Worm (Caenorhabditis elegans) whole organism, midembryonic: ENCODE data around the gene C28H8.5.

ENCODE experiments used
- T22C8.4 ChIP-seq: fragments of 200-800 bp; sonication (Bioruptor generic); IDR thresholded peaks from 2 replicates; pipeline ENCODE4 v1.3.6; 2022; ENCODE audit warnings: missing genetic modification characterization, missing compliant biosample characterization
- cog-1 ChIP-seq: sonication (generic microtip); optimal IDR thresholded peaks from 2 replicates; lab custom pipeline; 2016; ENCODE audit warnings: missing genetic modification characterization, missing compliant biosample characterization
- flt-1 ChIP-seq: fragments of 200-800 bp; sonication (Bioruptor generic); IDR thresholded peaks from 2 replicates; pipeline ENCODE4 v1.3.6; 2022; ENCODE audit warnings: missing genetic modification characterization, missing compliant biosample characterization
- klf-2 ChIP-seq: fragments of 200-800 bp; sonication (Bioruptor generic); conservative IDR thresholded peaks from 2 replicates; pipeline ENCODE4 v1.3.6; 2022; ENCODE audit warnings: missing genetic modification reagents, missing genetic modification characterization, missing compliant biosample characterization
- med-1 ChIP-seq: sonication (generic microtip); optimal IDR thresholded peaks from 2 replicates; lab custom pipeline; 2017; ENCODE audit warnings: missing genetic modification characterization, mild to moderate bottlenecking, missing compliant biosample characterization, antibody characterized with exemption, missing genetic modification reagents; ENCODE audit not compliant: insufficient read depth
- ref-1 ChIP-seq: fragments of 200-800 bp; sonication (Bioruptor generic); conservative IDR thresholded peaks from 2 replicates; pipeline ENCODE4 v1.3.6; 2022; ENCODE audit warnings: missing genetic modification reagents, missing genetic modification characterization, missing compliant biosample characterization
- tab-1 ChIP-seq: fragments of 200-800 bp; sonication (Bioruptor generic); IDR thresholded peaks from 2 replicates; pipeline ENCODE4 v1.3.6; 2022; ENCODE audit warnings: missing genetic modification characterization, missing compliant biosample characterization
- ztf-23 ChIP-seq: fragments of 200-800 bp; sonication (Bioruptor generic); IDR thresholded peaks from 2 replicates; pipeline ENCODE4 v1.3.6; 2022; ENCODE audit warnings: missing genetic modification reagents, missing genetic modification characterization, missing compliant biosample characterization
- ztf-29 ChIP-seq: fragments of 200-800 bp; sonication (Bioruptor generic); IDR thresholded peaks from 2 replicates; pipeline ENCODE4 v1.3.6; 2022; ENCODE audit warnings: missing genetic modification reagents, missing genetic modification characterization, missing compliant biosample characterization

ce11 chrIII:5846412-5846811 lies 37.7 kb upstream of the C28H8.5 start:
- TF ChIP-seq T22C8.4 = no peak
- no peak for TF ChIP-seq ztf-23 (GFP tag; lab: Robert Waterston, UW)
- TF ChIP-seq tab-1 (GFP tag; lab: Robert Waterston, UW) = no peak
- TF ChIP-seq flt-1 (GFP tag; lab: Robert Waterston, UW) = no peak
- no peak for TF ChIP-seq ref-1 (GFP tag; lab: Robert Waterston, UW)
- no peak for TF ChIP-seq med-1 (GFP tag; lab: Kevin White, UChicago)
- no peak for TF ChIP-seq ztf-29 (GFP tag; lab: Robert Waterston, UW)
- TF ChIP-seq cog-1 (tag; lab: Kevin White, UChicago) = no peak
- no peak for TF ChIP-seq klf-2 (GFP tag; lab: Robert Waterston, UW)
